Fruit fly (Drosophila melanogaster) whole organism, embryonic: Measurements from ENCODE around the gene CG6296.
A peak's percentile ranks its signal among the peaks of the same experiment; 100 is the strongest.

ENCODE experiments used
- Adf1 ChIP-seq: fragments of 200-800 bp; sonication (Bioruptor generic); IDR thresholded peaks from 2 replicates; pipeline ENCODE4 v1.3.6; 2022; ENCODE audit warnings: missing biosample characterization, missing genetic modification characterization
- B-H1 ChIP-seq: fragments of 200-800 bp; sonication (Bioruptor generic); IDR thresholded peaks from 3 replicates; pipeline ENCODE4 v1.3.6; 2022; ENCODE audit warnings: missing biosample characterization, missing genetic modification characterization
- B-H2 ChIP-seq: fragments of 200-800 bp; sonication (Bioruptor generic); optimal IDR thresholded peaks from 2 replicates; lab custom pipeline; 2018; ENCODE audit warnings: missing biosample characterization, mild to moderate bottlenecking, missing genetic modification characterization
- CG10321 ChIP-seq: fragments of 200-800 bp; sonication (Bioruptor generic); IDR thresholded peaks from 2 replicates; pipeline ENCODE4 v1.3.6; 2022; ENCODE audit warnings: missing biosample characterization, missing genetic modification characterization
- CG11696 ChIP-seq: fragments of 200-800 bp; sonication (Bioruptor generic); IDR thresholded peaks from 2 replicates; pipeline ENCODE4 v1.3.6; 2022; ENCODE audit warnings: missing biosample characterization, missing genetic modification characterization
- CG11723 ChIP-seq: fragments of 200-800 bp; sonication (Bioruptor generic); optimal IDR thresholded peaks from 2 replicates; lab custom pipeline; 2017; ENCODE audit warnings: missing biosample characterization, mild to moderate bottlenecking, missing genetic modification characterization
- CG13296 ChIP-seq: fragments of 200-800 bp; sonication (Bioruptor generic); optimal IDR thresholded peaks from 3 replicates; lab custom pipeline; 2018; ENCODE audit warnings: missing biosample characterization, mild to moderate bottlenecking, missing genetic modification characterization
- CG14050 ChIP-seq: fragments of 200-800 bp; sonication (Bioruptor generic); IDR thresholded peaks from 3 replicates; pipeline ENCODE4 v1.3.6; 2022; ENCODE audit warnings: missing biosample characterization, missing genetic modification characterization
- CG17359 ChIP-seq: fragments of 200-800 bp; sonication (Bioruptor generic); optimal IDR thresholded peaks from 3 replicates; lab custom pipeline; 2018; ENCODE audit warnings: missing biosample characterization, mild to moderate bottlenecking, missing genetic modification characterization, moderate library complexity
- CG17385 ChIP-seq: fragments of 200-800 bp; sonication (Bioruptor generic); optimal IDR thresholded peaks from 3 replicates; lab custom pipeline; 2018; ENCODE audit warnings: missing biosample characterization, mild to moderate bottlenecking, missing genetic modification characterization
- CG2889 ChIP-seq: fragments of 200-800 bp; sonication (Bioruptor generic); IDR thresholded peaks from 3 replicates; pipeline ENCODE4 v1.3.6; 2022; ENCODE audit warnings: missing biosample characterization, missing genetic modification characterization
- CG31224 ChIP-seq: fragments of 200-800 bp; sonication (Bioruptor generic); IDR thresholded peaks from 2 replicates; pipeline ENCODE4 v1.3.6; 2022; ENCODE audit warnings: missing biosample characterization, missing genetic modification characterization
- CG31365 ChIP-seq: fragments of 200-800 bp; sonication (Bioruptor generic); optimal IDR thresholded peaks from 2 replicates; lab custom pipeline; 2018; ENCODE audit warnings: missing biosample characterization, mild to moderate bottlenecking, missing genetic modification characterization
- CG4328 ChIP-seq: fragments of 200-800 bp; sonication (Bioruptor generic); optimal IDR thresholded peaks from 3 replicates; lab custom pipeline; 2017; ENCODE audit warnings: missing biosample characterization, missing genetic modification reagents, missing genetic modification characterization
- CG6791 ChIP-seq: fragments of 200-800 bp; sonication (Bioruptor generic); IDR thresholded peaks from 3 replicates; pipeline ENCODE4 v1.3.6; 2022; ENCODE audit warnings: missing biosample characterization, missing genetic modification characterization; ENCODE audit not compliant: partially characterized antibody
- CG6813 ChIP-seq: fragments of 200-800 bp; sonication (Bioruptor generic); optimal IDR thresholded peaks from 2 replicates; lab custom pipeline; 2017; ENCODE audit warnings: missing biosample characterization, missing genetic modification characterization, mild to moderate bottlenecking, moderate library complexity, missing genetic modification reagents
- CG9437 ChIP-seq: fragments of 200-800 bp; sonication (Bioruptor generic); optimal IDR thresholded peaks from 2 replicates; lab custom pipeline; 2018; ENCODE audit warnings: missing biosample characterization, mild to moderate bottlenecking, missing genetic modification characterization
- CG9727 ChIP-seq: fragments of 200-800 bp; sonication (Bioruptor generic); optimal IDR thresholded peaks from 3 replicates; lab custom pipeline; 2017; ENCODE audit warnings: missing biosample characterization, mild to moderate bottlenecking, missing genetic modification characterization
- CkIIα-i1 ChIP-seq: fragments of 200-800 bp; sonication (Bioruptor generic); IDR thresholded peaks from 2 replicates; pipeline ENCODE4 v1.3.6; 2022; ENCODE audit warnings: missing biosample characterization, missing genetic modification characterization
- Dll ChIP-seq: fragments of 200-800 bp; sonication (Bioruptor generic); IDR thresholded peaks from 4 replicates; pipeline ENCODE4 v1.3.6; 2022; ENCODE audit warnings: missing biosample characterization, missing genetic modification characterization; ENCODE audit not compliant: partially characterized antibody
- Dp ChIP-seq: fragments of 200-800 bp; sonication (Bioruptor generic); optimal IDR thresholded peaks from 2 replicates; lab custom pipeline; 2018; ENCODE audit warnings: missing biosample characterization, mild to moderate bottlenecking, missing genetic modification characterization, moderate library complexity
- Hand ChIP-seq: fragments of 200-800 bp; sonication (Bioruptor generic); optimal IDR thresholded peaks from 2 replicates; lab custom pipeline; 2017; ENCODE audit warnings: mild to moderate bottlenecking, missing biosample characterization, missing genetic modification reagents, missing genetic modification characterization
- Jarid2 ChIP-seq: fragments of 200-800 bp; sonication (Bioruptor generic); optimal IDR thresholded peaks from 3 replicates; lab custom pipeline; 2017; ENCODE audit warnings: mild to moderate bottlenecking, missing biosample characterization, missing genetic modification reagents, missing genetic modification characterization
- Meics ChIP-seq: fragments of 200-800 bp; sonication (Bioruptor generic); optimal IDR thresholded peaks from 2 replicates; lab custom pipeline; 2017; ENCODE audit warnings: missing biosample characterization, mild to moderate bottlenecking, missing genetic modification characterization
- Myb ChIP-seq: fragments of 200-800 bp; sonication (Bioruptor generic); optimal IDR thresholded peaks from 2 replicates; lab custom pipeline; 2016; ENCODE audit warnings: missing biosample characterization, missing genetic modification characterization
- Nf-YA ChIP-seq: fragments of 200-800 bp; sonication (Bioruptor generic); IDR thresholded peaks from 2 replicates; pipeline ENCODE4 v1.3.6; 2022; ENCODE audit warnings: missing biosample characterization, missing genetic modification characterization
- Ptx1 ChIP-seq: fragments of 200-800 bp; sonication (Bioruptor generic); IDR thresholded peaks from 2 replicates; pipeline ENCODE4 v1.3.6; 2022; ENCODE audit warnings: missing biosample characterization, missing genetic modification characterization
- Sin3A ChIP-seq: fragments of >200 bp; optimal IDR thresholded peaks from 2 replicates; lab custom pipeline; 2018
- Sox100B ChIP-seq: fragments of 200-800 bp; sonication (Bioruptor generic); optimal IDR thresholded peaks from 3 replicates; lab custom pipeline; 2018; ENCODE audit warnings: missing biosample characterization, mild to moderate bottlenecking, missing genetic modification characterization
- TFAM ChIP-seq: fragments of 200-800 bp; sonication (Bioruptor generic); optimal IDR thresholded peaks from 2 replicates; lab custom pipeline; 2017; ENCODE audit warnings: missing biosample characterization, missing genetic modification characterization, inconsistent platforms
- Tbp ChIP-seq: fragments of >200 bp; optimal IDR thresholded peaks from 2 replicates; lab custom pipeline; 2018; ENCODE audit warnings: missing biosample characterization, missing genetic modification characterization
- abd-A ChIP-seq: fragments of 200-800 bp; sonication (Bioruptor generic); optimal IDR thresholded peaks from 3 replicates; lab custom pipeline; 2019; ENCODE audit warnings: missing biosample characterization, mild to moderate bottlenecking, missing genetic modification characterization, moderate library complexity
- ac ChIP-seq: fragments of 200-800 bp; sonication (Bioruptor generic); optimal IDR thresholded peaks from 3 replicates; lab custom pipeline; 2017; ENCODE audit warnings: missing biosample characterization, mild to moderate bottlenecking, missing genetic modification characterization
- ap ChIP-seq: fragments of 200-800 bp; sonication (Bioruptor generic); IDR thresholded peaks from 2 replicates; pipeline ENCODE4 v1.3.6; 2022; ENCODE audit warnings: missing biosample characterization, missing genetic modification characterization
- br ChIP-seq: fragments of >200 bp; optimal IDR thresholded peaks from 2 replicates; lab custom pipeline; 2017
- crol ChIP-seq: fragments of 200-800 bp; sonication (Bioruptor generic); IDR thresholded peaks from 2 replicates; pipeline ENCODE4 v1.3.6; 2022; ENCODE audit warnings: missing biosample characterization, missing genetic modification characterization
- exex ChIP-seq: fragments of 200-800 bp; sonication (Bioruptor generic); optimal IDR thresholded peaks from 4 replicates; lab custom pipeline; 2018; ENCODE audit warnings: missing biosample characterization, mild to moderate bottlenecking, missing genetic modification characterization, moderate library complexity
- fd96Cb ChIP-seq: fragments of 200-800 bp; sonication (Bioruptor generic); optimal IDR thresholded peaks from 2 replicates; lab custom pipeline; 2018; ENCODE audit warnings: missing biosample characterization, mild to moderate bottlenecking, missing genetic modification characterization, moderate library complexity
- ham ChIP-seq: fragments of 200-800 bp; sonication (Bioruptor generic); IDR thresholded peaks from 2 replicates; pipeline ENCODE4 v1.3.6; 2022; ENCODE audit warnings: missing biosample characterization, missing genetic modification characterization
- klu ChIP-seq: fragments of 200-800 bp; sonication (Bioruptor generic); IDR thresholded peaks from 2 replicates; pipeline ENCODE4 v1.3.6; 2022; ENCODE audit warnings: missing biosample characterization, missing genetic modification characterization
- onecut ChIP-seq: fragments of 200-800 bp; sonication (Bioruptor generic); IDR thresholded peaks from 2 replicates; pipeline ENCODE4 v1.3.6; 2022; ENCODE audit warnings: missing biosample characterization, missing genetic modification characterization
- org-1 ChIP-seq: fragments of 200-800 bp; sonication (Bioruptor generic); optimal IDR thresholded peaks from 2 replicates; lab custom pipeline; 2017; ENCODE audit warnings: missing biosample characterization, missing genetic modification characterization
- p53 ChIP-seq: fragments of 200-800 bp; sonication (Bioruptor generic); optimal IDR thresholded peaks from 2 replicates; lab custom pipeline; 2016; ENCODE audit warnings: missing biosample characterization, missing genetic modification characterization
- phol ChIP-seq: fragments of 200-800 bp; sonication (Bioruptor generic); optimal IDR thresholded peaks from 3 replicates; lab custom pipeline; 2018; ENCODE audit warnings: missing biosample characterization, mild to moderate bottlenecking, missing genetic modification characterization, moderate library complexity
- sens ChIP-seq: fragments of 200-800 bp; sonication (Bioruptor generic); peaks from one replicate; lab custom pipeline; 2016; ENCODE audit warnings: missing biosample characterization, missing genetic modification characterization
- sens-2 ChIP-seq: fragments of 200-800 bp; sonication (Bioruptor generic); IDR thresholded peaks from 2 replicates; pipeline ENCODE4 v1.3.6; 2022; ENCODE audit warnings: missing biosample characterization, missing genetic modification characterization
- slbo ChIP-seq: fragments of 200-800 bp; sonication (Bioruptor generic); IDR thresholded peaks from 2 replicates; pipeline ENCODE4 v1.3.6; 2022; ENCODE audit warnings: missing biosample characterization, missing genetic modification characterization
- stc ChIP-seq: fragments of 200-800 bp; sonication (Bioruptor generic); IDR thresholded peaks from 2 replicates; pipeline ENCODE4 v1.3.6; 2022; ENCODE audit warnings: missing biosample characterization, missing genetic modification characterization
- tap ChIP-seq: fragments of 200-800 bp; optimal IDR thresholded peaks from 3 replicates; lab custom pipeline; 2019; ENCODE audit warnings: missing biosample characterization, mild to moderate bottlenecking, missing genetic modification characterization, moderate library complexity
- tna ChIP-seq: fragments of 200-800 bp; sonication (Bioruptor generic); IDR thresholded peaks from 2 replicates; pipeline ENCODE4 v1.3.6; 2022; ENCODE audit warnings: missing biosample characterization, missing genetic modification characterization; ENCODE audit not compliant: partially characterized antibody
- vnd ChIP-seq: fragments of 200-800 bp; sonication (Bioruptor generic); IDR thresholded peaks from 3 replicates; pipeline ENCODE4 v1.3.6; 2022; ENCODE audit warnings: missing biosample characterization, missing genetic modification characterization; ENCODE audit not compliant: partially characterized antibody
- z ChIP-seq: fragments of 200-800 bp; sonication (Bioruptor generic); IDR thresholded peaks from 3 replicates; pipeline ENCODE4 v1.3.6; 2022; ENCODE audit warnings: missing biosample characterization, missing genetic modification characterization

Gene CG6296

dm6 chr3R:26964452-26965133, 40.7 kb downstream of the CG6296 start, which contains the start of gene Tsp97E (continued):
- no peak for TF ChIP-seq Hand (GFP tag; lab: Kevin White, UChicago)
- no peak for TF ChIP-seq B-H1
- TF ChIP-seq B-H2 (GFP tag; lab: Kevin White, UChicago), result no peak
- no peak for TF ChIP-seq CkIIα-i1
- TF ChIP-seq Myb (GFP tag; lab: Kevin White, UChicago), result peak; percentile 23
- TF ChIP-seq ap (GFP tag; lab: Robert Waterston, UW), result no peak
- TF ChIP-seq CG17359, result no peak
- no peak for TF ChIP-seq z (GFP tag; lab: Robert Waterston, UW)
- no peak for TF ChIP-seq exex (tag; lab: Kevin White, UChicago)
- no peak for TF ChIP-seq Nf-YA (GFP tag; lab: Robert Waterston, UW)
- no peak for TF ChIP-seq org-1
- no peak for TF ChIP-seq br (lab: Kevin White, UChicago)
- TF ChIP-seq Ptx1, result no peak
- no peak for TF ChIP-seq klu
- TF ChIP-seq tna (GFP tag; lab: Robert Waterston, UW), result peak; percentile 75
- TF ChIP-seq Dll (GFP tag; lab: Robert Waterston, UW), result peak; percentile 87
- TF ChIP-seq CG4328, result no peak
- no peak for TF ChIP-seq Jarid2 (GFP tag; lab: Kevin White, UChicago)
- TF ChIP-seq CG6791 (GFP tag; lab: Robert Waterston, UW), result peak; percentile 77
- TF ChIP-seq fd96Cb (tag; lab: Kevin White, UChicago), result no peak
- TF ChIP-seq slbo, result no peak
- TF ChIP-seq CG11723 (GFP tag; lab: Kevin White, UChicago), result no peak
- TF ChIP-seq abd-A, result no peak
- no peak for TF ChIP-seq stc (GFP tag; lab: Robert Waterston, UW)
- no peak for TF ChIP-seq CG31224 (GFP tag; lab: Robert Waterston, UW)
- TF ChIP-seq Meics, result no peak
- TF ChIP-seq Sox100B, result peak; percentile 23
- TF ChIP-seq sens, result peak; percentile 67
- no peak for TF ChIP-seq CG10321 (GFP tag; lab: Robert Waterston, UW)
- no peak for TF ChIP-seq p53
- TF ChIP-seq CG6813, result no peak
- peak; percentile 15 for TF ChIP-seq phol (tag; lab: Kevin White, UChicago)
- TF ChIP-seq tap (tag; lab: Kevin White, UChicago), result no peak
- TF ChIP-seq Sin3A (lab: Kevin White, UChicago), result no peak
- TF ChIP-seq Adf1 (GFP tag; lab: Robert Waterston, UW), result no peak
- TF ChIP-seq onecut (GFP tag; lab: Robert Waterston, UW), result peak; percentile 54
- TF ChIP-seq sens-2 (GFP tag; lab: Robert Waterston, UW), result no peak
- no peak for TF ChIP-seq Tbp (GFP tag; lab: Kevin White, UChicago)
- no peak for TF ChIP-seq CG17385
- TF ChIP-seq Dp, result peak; percentile 95
- TF ChIP-seq vnd (GFP tag; lab: Robert Waterston, UW), result peak; percentile 76
- no peak for TF ChIP-seq ac (GFP tag; lab: Kevin White, UChicago)
- no peak for TF ChIP-seq CG13296 (GFP tag; lab: Kevin White, UChicago)
- TF ChIP-seq CG9727 (GFP tag; lab: Kevin White, UChicago), result no peak
- TF ChIP-seq crol (GFP tag; lab: Robert Waterston, UW), result no peak
- no peak for TF ChIP-seq CG11696 (GFP tag; lab: Robert Waterston, UW)
- no peak for TF ChIP-seq TFAM (GFP tag; lab: Kevin White, UChicago)
- no peak for TF ChIP-seq CG14050
- no peak for TF ChIP-seq CG9437 (GFP tag; lab: Kevin White, UChicago)
- TF ChIP-seq CG31365 (tag; lab: Kevin White, UChicago), result no peak
- no peak for TF ChIP-seq ham (GFP tag; lab: Robert Waterston, UW)
- TF ChIP-seq CG2889 (GFP tag; lab: Robert Waterston, UW), result no peak
